Worm (Caenorhabditis elegans) whole organism, L3 larva: Measurements from ENCODE around the gene msp-40.

Experiments used
- R02D3.7 ChIP-seq: fragments of 150-350 bp; optimal IDR thresholded peaks from 2 replicates; lab custom pipeline; 2014; ENCODE audit warnings: missing biosample characterization, missing genetic modification characterization
- ZK546.5 ChIP-seq: sonication (generic microtip); optimal IDR thresholded peaks from 2 replicates; lab custom pipeline; 2017; ENCODE audit warnings: missing biosample characterization, missing genetic modification characterization
- ceh-16 ChIP-seq: sonication (generic microtip); optimal IDR thresholded peaks from 2 replicates; lab custom pipeline; 2017; ENCODE audit warnings: missing biosample characterization, missing genetic modification characterization
- ceh-82 ChIP-seq: fragments of 150-350 bp; optimal IDR thresholded peaks from 2 replicates; lab custom pipeline; 2014; ENCODE audit warnings: missing biosample characterization, missing genetic modification characterization
- ceh-9 ChIP-seq: sonication (generic microtip); optimal IDR thresholded peaks from 2 replicates; lab custom pipeline; 2018; ENCODE audit warnings: missing biosample characterization, missing genetic modification characterization
- daf-12 ChIP-seq: fragments of 150-350 bp; optimal IDR thresholded peaks from 2 replicates; lab custom pipeline; 2014; ENCODE audit warnings: missing biosample characterization, missing genetic modification reagents, missing genetic modification characterization
- egl-27 ChIP-seq: sonication (generic microtip); optimal IDR thresholded peaks from 4 replicates; lab custom pipeline; 2017; ENCODE audit warnings: missing biosample characterization, missing genetic modification reagents, missing genetic modification characterization
- egl-5 ChIP-seq: fragments of 150-350 bp; optimal IDR thresholded peaks from 2 replicates; lab custom pipeline; 2017; ENCODE audit warnings: missing biosample characterization, missing genetic modification reagents, missing genetic modification characterization, inconsistent platforms
- elt-1 ChIP-seq: fragments of 150-350 bp; optimal IDR thresholded peaks from 2 replicates; lab custom pipeline; 2014; ENCODE audit warnings: missing biosample characterization, missing genetic modification characterization
- eor-1 ChIP-seq, 2 experiments: fragments of 150-350 bp; optimal IDR thresholded peaks; 2 replicates each; lab custom pipeline; 2014 to 2018; ENCODE audit warnings: missing biosample characterization in 2 of 2, missing genetic modification characterization in 2 of 2
- fkh-2 ChIP-seq: fragments of 150-350 bp; optimal IDR thresholded peaks from 2 replicates; lab custom pipeline; 2014; ENCODE audit warnings: missing biosample characterization, missing genetic modification reagents, missing genetic modification characterization
- fos-1 ChIP-seq: fragments of 150-350 bp; optimal IDR thresholded peaks from 2 replicates; lab custom pipeline; 2014; ENCODE audit warnings: missing biosample characterization, missing genetic modification characterization
- hmg-11 ChIP-seq: sonication (generic microtip); optimal IDR thresholded peaks from 2 replicates; lab custom pipeline; 2016; ENCODE audit warnings: missing genetic modification characterization, missing compliant biosample characterization
- lin-15B ChIP-seq: fragments of 150-350 bp; optimal IDR thresholded peaks from 2 replicates; lab custom pipeline; 2014; ENCODE audit warnings: missing biosample characterization, missing genetic modification characterization
- lin-39 ChIP-seq: fragments of 150-350 bp; optimal IDR thresholded peaks from 2 replicates; lab custom pipeline; 2018; ENCODE audit warnings: missing biosample characterization, missing genetic modification reagents, missing genetic modification characterization
- mml-1 ChIP-seq: fragments of 150-350 bp; sonication (generic microtip); optimal IDR thresholded peaks from 3 replicates; lab custom pipeline; 2014; ENCODE audit warnings: missing biosample characterization, missing genetic modification characterization
- nfya-1 ChIP-seq: sonication (generic microtip); optimal IDR thresholded peaks from 2 replicates; lab custom pipeline; 2017; ENCODE audit warnings: missing genetic modification characterization, mild to moderate bottlenecking, missing compliant biosample characterization, antibody characterized with exemption, moderate library complexity; ENCODE audit not compliant: insufficient read depth
- nhr-12 ChIP-seq: fragments of 150-350 bp; optimal IDR thresholded peaks from 2 replicates; lab custom pipeline; 2014; ENCODE audit warnings: missing biosample characterization, missing genetic modification characterization
- nhr-23 ChIP-seq: fragments of 150-350 bp; optimal IDR thresholded peaks from 2 replicates; lab custom pipeline; 2014; ENCODE audit warnings: missing biosample characterization, missing genetic modification reagents, missing genetic modification characterization
- nhr-237 ChIP-seq: fragments of 150-350 bp; optimal IDR thresholded peaks from 2 replicates; lab custom pipeline; 2014; ENCODE audit warnings: missing biosample characterization, missing genetic modification characterization
- nhr-25 ChIP-seq: sonication (generic microtip); optimal IDR thresholded peaks from 2 replicates; lab custom pipeline; 2017; ENCODE audit warnings: missing biosample characterization, missing genetic modification characterization
- nhr-28 ChIP-seq: fragments of 150-350 bp; optimal IDR thresholded peaks from 2 replicates; lab custom pipeline; 2014; ENCODE audit warnings: missing biosample characterization, missing genetic modification characterization
- nhr-43 ChIP-seq: sonication (generic microtip); optimal IDR thresholded peaks from 2 replicates; lab custom pipeline; 2016; ENCODE audit warnings: mild to moderate bottlenecking, missing genetic modification characterization, missing compliant biosample characterization; ENCODE audit not compliant: poor library complexity, severe bottlenecking
- nhr-67 ChIP-seq: fragments of 150-350 bp; optimal IDR thresholded peaks from 2 replicates; lab custom pipeline; 2014; ENCODE audit warnings: missing biosample characterization, missing genetic modification characterization
- nhr-77 ChIP-seq: fragments of 150-350 bp; optimal IDR thresholded peaks from 2 replicates; lab custom pipeline; 2014; ENCODE audit warnings: missing biosample characterization, missing genetic modification characterization
- pha-4 ChIP-seq: fragments of 150-350 bp; optimal IDR thresholded peaks from 2 replicates; lab custom pipeline; 2014; ENCODE audit warnings: missing biosample characterization, missing genetic modification reagents, missing genetic modification characterization
- pqm-1 ChIP-seq: fragments of 150-350 bp; optimal IDR thresholded peaks from 2 replicates; lab custom pipeline; 2017; ENCODE audit warnings: missing biosample characterization, missing genetic modification characterization, inconsistent platforms
- sea-2 ChIP-seq: fragments of 150-350 bp; sonication (generic microtip); optimal IDR thresholded peaks from 4 replicates; lab custom pipeline; 2014; ENCODE audit warnings: missing biosample characterization, missing genetic modification reagents, missing genetic modification characterization
- skn-1 ChIP-seq: fragments of 150-350 bp; optimal IDR thresholded peaks from 2 replicates; lab custom pipeline; 2014; ENCODE audit warnings: missing biosample characterization, missing genetic modification characterization
- snpc-4 ChIP-seq: fragments of 150-350 bp; optimal IDR thresholded peaks from 2 replicates; lab custom pipeline; 2014; ENCODE audit warnings: missing biosample characterization, missing genetic modification characterization
- unc-39 ChIP-seq: sonication (generic microtip); optimal IDR thresholded peaks from 4 replicates; lab custom pipeline; 2017; ENCODE audit warnings: missing biosample characterization, missing genetic modification characterization
- ztf-11 ChIP-seq: fragments of 150-350 bp; optimal IDR thresholded peaks from 2 replicates; lab custom pipeline; 2014; ENCODE audit warnings: missing biosample characterization, missing genetic modification characterization
- ztf-4 ChIP-seq: fragments of 150-350 bp; optimal IDR thresholded peaks from 2 replicates; lab custom pipeline; 2014; ENCODE audit warnings: missing biosample characterization, missing genetic modification characterization

Gene msp-40

ce11 chrII:4791272-4791671 lies 33.9 kb upstream of the msp-40 start, which contains the start of gene F26G1.1 (continued):
- TF ChIP-seq ceh-82 (tag; lab: Kevin White, UChicago) (no peak), fkh-2 (tag; lab: Kevin White, UChicago) (no peak), nhr-23 (tag; lab: Kevin White, UChicago) (peak; percentile 45), nhr-67 (tag; lab: Kevin White, UChicago) (no peak), nhr-25 (tag; lab: Kevin White, UChicago) (no peak), R02D3.7 (no peak), pha-4 (tag; lab: Kevin White, UChicago) (peak; percentile 51), lin-15B (peak; percentile 36), ZK546.5 (tag; lab: Kevin White, UChicago) (no peak), egl-27 (tag; lab: Kevin White, UChicago) (no peak)

ce11 chrII:4793320-4793719 lies 31.9 kb upstream of the msp-40 start:
- no peak for TF ChIP-seq mml-1
- TF ChIP-seq egl-27 (tag; lab: Kevin White, UChicago) = no peak
- TF ChIP-seq pqm-1 (tag; lab: Kevin White, UChicago) = no peak
- TF ChIP-seq hmg-11 = no peak
- no peak for TF ChIP-seq nhr-77 (tag; lab: Kevin White, UChicago)
- no peak for TF ChIP-seq skn-1 (tag; lab: Kevin White, UChicago)
- no peak for TF ChIP-seq elt-1
- TF ChIP-seq ceh-16 (tag; lab: Kevin White, UChicago) = no peak
- no peak for TF ChIP-seq pha-4 (tag; lab: Kevin White, UChicago)
- no peak for TF ChIP-seq ZK546.5 (tag; lab: Kevin White, UChicago)
- no peak for TF ChIP-seq snpc-4
- no peak for TF ChIP-seq sea-2 (GFP tag; lab: Kevin White, UChicago)
- no peak for TF ChIP-seq ztf-11 (tag; lab: Kevin White, UChicago)

ce11 chrII:4795461-4795860 lies 29.8 kb upstream of the msp-40 start, which contains the start of gene C33F10.4:
Gene C33F10.4, plus strand, starts transcription at chrII:4795761.
- no peak for TF ChIP-seq nhr-67 (tag; lab: Kevin White, UChicago)
- no peak for TF ChIP-seq unc-39
- TF ChIP-seq ztf-4 = no peak
- no peak for TF ChIP-seq egl-5
- TF ChIP-seq fos-1 (tag; lab: Kevin White, UChicago) = no peak
- TF ChIP-seq lin-39 (tag; lab: Kevin White, UChicago) = no peak
- TF ChIP-seq daf-12 (tag; lab: Kevin White, UChicago) = no peak
- no peak for TF ChIP-seq eor-1 (tag; optimal IDR thresholded peaks at IDR 0.05; lab: Kevin White, UChicago)
- no peak for TF ChIP-seq egl-27 (tag; lab: Kevin White, UChicago)
- TF ChIP-seq R02D3.7 = no peak
- no peak for TF ChIP-seq hmg-11
- TF ChIP-seq nhr-28 = no peak

- TF ChIP-seq egl-27 (tag; lab: Kevin White, UChicago) (no peak), ceh-82 (tag; lab: Kevin White, UChicago) (no peak), nfya-1 (tag; lab: Kevin White, UChicago) (no peak), lin-15B (no peak), nhr-12 (no peak), nhr-43 (tag; lab: Kevin White, UChicago) (no peak), nhr-237 (tag; lab: Kevin White, UChicago) (no peak), nhr-67 (tag; lab: Kevin White, UChicago) (no peak), egl-5 (no peak), ZK546.5 (tag; lab: Kevin White, UChicago) (no peak), nhr-23 (tag; lab: Kevin White, UChicago) (no peak), hmg-11 (no peak), ceh-9 (tag; lab: Kevin White, UChicago) (no peak)
- TF ChIP-seq, all 47 proteins: peak for 0
These were observed 28.1 kb upstream of the msp-40 start, which contains the start of gene C33F10.14 for ce11 chrII:4797071-4797470. Gene C33F10.14, plus strand, starts transcription at chrII:4797371.

- TF ChIP-seq R02D3.7 (no peak), nhr-28 (no peak), elt-1 (no peak), unc-39 (no peak), nhr-43 (tag; lab: Kevin White, UChicago) (no peak)
- TF ChIP-seq, all 47 proteins: peak for 0
These were observed 24.7 kb upstream of the msp-40 start for ce11 chrII:4800524-4800923.
